Fruit fly (Drosophila melanogaster): ENCODE measurements around the gene elav.
A peak's percentile ranks its signal among the peaks of the same experiment; 100 is the strongest.

Gene elav

DNA sequence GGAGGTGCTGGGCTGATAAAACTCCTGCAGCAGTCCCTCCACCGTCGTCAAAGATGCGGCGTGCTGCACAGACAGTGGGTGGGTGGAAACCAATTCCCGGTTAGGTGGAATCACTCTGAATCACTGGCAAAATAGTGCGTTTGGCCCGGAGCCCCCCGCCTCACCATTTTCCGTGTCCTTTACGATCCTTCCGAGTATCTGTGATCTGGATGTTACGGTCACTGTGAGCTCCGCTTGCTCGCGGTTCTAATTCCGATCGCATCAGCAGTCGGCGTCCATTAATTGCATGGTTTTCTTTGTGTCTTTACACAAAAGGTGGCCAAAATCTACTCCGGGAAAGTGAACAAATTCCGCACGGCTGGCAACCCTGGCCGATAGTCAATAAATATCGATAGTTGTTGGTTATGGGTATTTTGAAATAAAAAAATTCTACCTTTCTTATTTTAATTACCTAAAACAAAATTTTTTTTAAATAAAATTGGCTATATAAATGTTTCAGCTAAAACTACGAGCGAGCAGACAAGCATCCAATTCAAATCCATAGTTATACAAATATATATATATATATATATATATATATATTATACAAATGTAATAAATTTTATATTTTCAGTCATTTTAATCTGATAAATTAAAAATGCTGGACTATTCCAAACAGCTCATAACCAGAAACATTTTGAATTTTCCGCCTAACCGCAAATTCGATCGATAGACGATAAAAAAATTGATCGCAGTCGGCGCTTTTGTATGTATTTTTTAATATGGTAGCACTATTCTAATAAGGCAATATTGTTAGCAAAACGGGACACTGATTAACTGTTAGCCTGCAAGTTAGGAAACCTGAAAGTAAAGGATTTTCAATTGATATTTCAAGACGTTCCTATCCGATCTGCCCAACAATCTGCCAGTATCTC, 46.5 kb downstream of the elav start, which contains the start of the genes ebo and CG13373 (continued):
- TF ChIP-seq az2 (GFP tag; optimal IDR thresholded peaks at IDR 0.05) (no peak), ci (GFP tag; IDR thresholded peaks at IDR 0.05) (0 out of 3 replicates have a peak, but pooled peaks have one; percentile 7), stc (GFP tag; IDR thresholded peaks at IDR 0.05) (no peak), peb (GFP tag; IDR thresholded peaks at IDR 0.05) (no peak), B-H1 (GFP tag; IDR thresholded peaks at IDR 0.05) (no peak), Meics (GFP tag; optimal IDR thresholded peaks at IDR 0.05) (no peak), ewg (GFP tag; optimal IDR thresholded peaks at IDR 0.05) (peak; percentile 4), Ssrp (tag; optimal IDR thresholded peaks at IDR 0.05) (peak; percentile 34), Nf-YA (GFP tag; IDR thresholded peaks at IDR 0.05) (no peak), CG9932 (GFP tag; IDR thresholded peaks at IDR 0.05) (peak; percentile 72), Nf-YB (GFP tag; optimal IDR thresholded peaks at IDR 0.05) (no peak), CG2875 (GFP tag; optimal IDR thresholded peaks at IDR 0.05) (no peak), CG17361 (GFP tag; IDR thresholded peaks at IDR 0.05) (no peak; the same call in 2 of the 3 replicates), CG1024 (GFP tag; IDR thresholded peaks at IDR 0.05) (no peak), knrl (GFP tag; IDR thresholded peaks at IDR 0.05; ENCODE audit: partially characterized antibody) (peak; percentile 60; the same call in 2 of the 3 replicates), Ets65A (GFP tag) (peak; percentile 91), CG2129 (GFP tag; IDR thresholded peaks at IDR 0.05; ENCODE audit: partially characterized antibody) (0 out of 2 replicates have a peak, but pooled peaks have one; percentile 18), tna (GFP tag; IDR thresholded peaks at IDR 0.05; ENCODE audit: partially characterized antibody) (no peak), CG16779 (GFP tag; IDR thresholded peaks at IDR 0.05) (no peak), Oaz (GFP tag; IDR thresholded peaks at IDR 0.05) (no peak), B-H2 (GFP tag; optimal IDR thresholded peaks at IDR 0.05) (no peak), CG10209 (GFP tag; optimal IDR thresholded peaks at IDR 0.05) (no peak), CTCF (GFP tag; optimal IDR thresholded peaks at IDR 0.05) (no peak), ac (GFP tag; optimal IDR thresholded peaks at IDR 0.05) (no peak), inv (GFP tag; IDR thresholded peaks at IDR 0.05; ENCODE audit: partially characterized antibody) (peak; percentile 49; the same call in 1 of the 2 replicates), Fer3 (tag; optimal IDR thresholded peaks at IDR 0.05) (no peak), sima (GFP tag; optimal IDR thresholded peaks at IDR 0.05) (no peak), luna (GFP tag; optimal IDR thresholded peaks at IDR 0.05) (no peak), Nf-YC (tag; optimal IDR thresholded peaks at IDR 0.05) (no peak), MTF-1 (GFP tag; optimal IDR thresholded peaks at IDR 0.05; ENCODE audit: borderline replicate concordance) (no peak), chm (GFP tag; IDR thresholded peaks at IDR 0.05) (no peak), fru (optimal IDR thresholded peaks at IDR 0.05) (no peak), Dbx (GFP tag; IDR thresholded peaks at IDR 0.05) (no peak), CG8388 (GFP tag; optimal IDR thresholded peaks at IDR 0.05) (peak; percentile 28), CG10462 (GFP tag; optimal IDR thresholded peaks at IDR 0.05) (no peak), esg (GFP tag; conservative IDR thresholded peaks at IDR 0.05) (no peak), gfzf (GFP tag; optimal IDR thresholded peaks at IDR 0.05) (peak; percentile 49), CG4617 (GFP tag; optimal IDR thresholded peaks at IDR 0.05; ENCODE audit: borderline replicate concordance) (peak; percentile 71), CG14667 (GFP tag; IDR thresholded peaks at IDR 0.05) (no peak), nom (GFP tag; optimal IDR thresholded peaks at IDR 0.05) (no peak), CG8281 (tag; optimal IDR thresholded peaks at IDR 0.05) (no peak), Adf1 (GFP tag; IDR thresholded peaks at IDR 0.05) (no peak), CG8924 (tag; optimal IDR thresholded peaks at IDR 0.05) (peak; percentile 39), jumu (GFP tag; optimal IDR thresholded peaks at IDR 0.05) (no peak), CG11085 (GFP tag; IDR thresholded peaks at IDR 0.05) (no peak), MBD-R2 (GFP tag; IDR thresholded peaks at IDR 0.05) (peak; percentile 30; the same call in 1 of the 2 replicates), row (GFP tag; IDR thresholded peaks at IDR 0.05) (peak; percentile 65), CG17568 (GFP tag; optimal IDR thresholded peaks at IDR 0.05) (no peak), amos (GFP tag; IDR thresholded peaks at IDR 0.05; ENCODE audit: partially characterized antibody) (peak; percentile 65), gsb (GFP tag; IDR thresholded peaks at IDR 0.05) (no peak)

All from whole organism, embryonic.